Worm (Caenorhabditis elegans) whole organism, L4 larva: ENCODE measurements around the gene srx-46.

ENCODE experiments used
- D1046.2 ChIP-seq: fragments of 200-800 bp; sonication (Bioruptor generic); IDR thresholded peaks from 2 replicates; pipeline ENCODE4 v1.3.6; 2022; ENCODE audit warnings: missing genetic modification characterization, missing compliant biosample characterization
- F26F4.8 ChIP-seq: fragments of 200-800 bp; sonication (Bioruptor generic); conservative IDR thresholded peaks from 2 replicates; pipeline ENCODE4 v1.3.6; 2022; ENCODE audit warnings: missing genetic modification characterization, missing compliant biosample characterization
- F37D6.2 ChIP-seq: sonication (generic microtip); optimal IDR thresholded peaks from 2 replicates; lab custom pipeline; 2016; ENCODE audit warnings: mild to moderate bottlenecking, missing genetic modification characterization, missing compliant biosample characterization
- F44E2.7 ChIP-seq: fragments of 200-800 bp; sonication (Bioruptor generic); IDR thresholded peaks from 2 replicates; pipeline ENCODE4 v2.1.2; 2022; ENCODE audit warnings: missing genetic modification characterization, missing compliant biosample characterization
- T20F7.1 ChIP-seq: fragments of 200-800 bp; sonication (Bioruptor generic); optimal IDR thresholded peaks from 2 replicates; lab custom pipeline; 2018; ENCODE audit warnings: mild to moderate bottlenecking, missing genetic modification characterization, missing compliant biosample characterization
- T26A8.4 ChIP-seq: fragments of 200-800 bp; sonication (Bioruptor generic); IDR thresholded peaks from 2 replicates; pipeline ENCODE4 v1.3.6; 2022; ENCODE audit warnings: missing genetic modification characterization, missing compliant biosample characterization
- ZK337.2 ChIP-seq: fragments of 200-800 bp; sonication (Bioruptor generic); IDR thresholded peaks from 2 replicates; pipeline ENCODE4 v1.3.6; 2022; ENCODE audit warnings: missing genetic modification reagents, missing genetic modification characterization, missing compliant biosample characterization
- aha-1 ChIP-seq: fragments of 150-350 bp; peaks from one replicate; lab custom pipeline; 2014; ENCODE audit warnings: missing biosample characterization, missing genetic modification characterization
- ama-1 ChIP-seq: fragments of 150-350 bp; optimal IDR thresholded peaks from 2 replicates; lab custom pipeline; 2014; ENCODE audit warnings: inconsistent platforms, mixed read lengths
- arid-1 ChIP-seq: fragments of 200-800 bp; sonication (Bioruptor generic); conservative IDR thresholded peaks from 2 replicates; pipeline ENCODE4 v1.3.6; 2022; ENCODE audit warnings: missing genetic modification reagents, missing genetic modification characterization, missing compliant biosample characterization
- attf-4 ChIP-seq: sonication (generic microtip); optimal IDR thresholded peaks from 3 replicates; lab custom pipeline; 2017; ENCODE audit warnings: missing biosample characterization, missing genetic modification characterization
- ceh-20 ChIP-seq: fragments of 200-800 bp; sonication (Bioruptor generic); IDR thresholded peaks from 2 replicates; pipeline ENCODE4 v1.3.6; 2022; ENCODE audit warnings: missing genetic modification reagents, missing genetic modification characterization, missing compliant biosample characterization
- ces-1 ChIP-seq: fragments of 150-350 bp; sonication (generic microtip); optimal IDR thresholded peaks from 4 replicates; lab custom pipeline; 2014; ENCODE audit warnings: missing biosample characterization, missing genetic modification reagents, missing genetic modification characterization
- cey-2 ChIP-seq: sonication (generic microtip); optimal IDR thresholded peaks from 3 replicates; lab custom pipeline; 2017; ENCODE audit warnings: missing genetic modification characterization, mild to moderate bottlenecking, missing compliant biosample characterization, antibody characterized with exemption, borderline replicate concordance; ENCODE audit not compliant: insufficient read depth
- daf-12 ChIP-seq: fragments of 150-350 bp; optimal IDR thresholded peaks from 2 replicates; lab custom pipeline; 2014; ENCODE audit warnings: missing biosample characterization, missing genetic modification reagents, missing genetic modification characterization
- daf-16 ChIP-seq, 3 experiments: sonication (generic microtip); optimal IDR thresholded peaks; 2 replicates each; lab custom pipeline; 2016 to 2017; ENCODE audit warnings: missing genetic modification characterization in 3 of 3, missing genetic modification reagents in 3 of 3, mild to moderate bottlenecking in 2 of 3, missing compliant biosample characterization in 2 of 3, missing biosample characterization in 1 of 3, moderate library complexity in 1 of 3
- dmd-6 ChIP-seq: fragments of 200-800 bp; sonication (Bioruptor generic); IDR thresholded peaks from 2 replicates; pipeline ENCODE4 v1.3.6; 2022; ENCODE audit warnings: missing genetic modification reagents, missing genetic modification characterization, missing compliant biosample characterization
- dmd-8 ChIP-seq: fragments of 200-800 bp; sonication (Bioruptor generic); IDR thresholded peaks from 2 replicates; pipeline ENCODE4 v1.3.6; 2022; ENCODE audit warnings: missing genetic modification characterization, missing compliant biosample characterization
- dmd-9 ChIP-seq: fragments of 200-800 bp; sonication (Bioruptor generic); IDR thresholded peaks from 2 replicates; pipeline ENCODE4 v1.3.6; 2022; ENCODE audit warnings: missing genetic modification reagents, missing genetic modification characterization, missing compliant biosample characterization
- duxl-1 ChIP-seq: sonication (generic microtip); optimal IDR thresholded peaks from 2 replicates; lab custom pipeline; 2016; ENCODE audit warnings: mild to moderate bottlenecking, missing genetic modification characterization, moderate library complexity, missing compliant biosample characterization; ENCODE audit not compliant: poor library complexity
- dve-1 ChIP-seq: sonication (generic microtip); optimal IDR thresholded peaks from 2 replicates; lab custom pipeline; 2017; ENCODE audit warnings: antibody characterized with exemption, mild to moderate bottlenecking, missing genetic modification characterization, missing compliant biosample characterization; ENCODE audit not compliant: insufficient read depth
- egl-43 ChIP-seq: fragments of 200-800 bp; sonication (Bioruptor generic); IDR thresholded peaks from 2 replicates; pipeline ENCODE4 v1.3.6; 2022; ENCODE audit warnings: missing genetic modification reagents, missing genetic modification characterization, missing compliant biosample characterization
- gei-8 ChIP-seq: fragments of 200-800 bp; sonication (Bioruptor generic); optimal IDR thresholded peaks from 2 replicates; lab custom pipeline; 2018; ENCODE audit warnings: mild to moderate bottlenecking, missing genetic modification characterization, missing compliant biosample characterization
- hif-1 ChIP-seq, 2 experiments: sonication (generic microtip); optimal IDR thresholded peaks; 2 replicates each; lab custom pipeline; 2016 to 2017; ENCODE audit warnings: missing compliant biosample characterization in 2 of 2, missing genetic modification characterization in 2 of 2, missing genetic modification reagents in 2 of 2, missing genotype in 2 of 2, mild to moderate bottlenecking in 1 of 2
- hlh-11 ChIP-seq: fragments of 200-800 bp; sonication (Bioruptor generic); optimal IDR thresholded peaks from 2 replicates; lab custom pipeline; 2018; ENCODE audit warnings: mild to moderate bottlenecking, missing genetic modification characterization, missing compliant biosample characterization
- hmg-1.1 ChIP-seq: fragments of 200-800 bp; sonication (Bioruptor generic); IDR thresholded peaks from 2 replicates; pipeline ENCODE4 v1.3.6; 2022; ENCODE audit warnings: missing genetic modification reagents, missing genetic modification characterization, missing compliant biosample characterization
- lin-13 ChIP-seq: fragments of 150-350 bp; optimal IDR thresholded peaks from 2 replicates; lab custom pipeline; 2014; ENCODE audit warnings: missing biosample characterization, missing genetic modification reagents, missing genetic modification characterization
- lin-29 ChIP-seq: fragments of 200-800 bp; sonication (Bioruptor generic); IDR thresholded peaks from 2 replicates; pipeline ENCODE4 v1.3.6; 2022; ENCODE audit warnings: missing genetic modification reagents, missing genetic modification characterization, missing compliant biosample characterization
- lin-38 ChIP-seq: fragments of 200-800 bp; sonication (Bioruptor generic); IDR thresholded peaks from 2 replicates; pipeline ENCODE4 v1.3.6; 2022; ENCODE audit warnings: missing genetic modification reagents, missing genetic modification characterization, missing compliant biosample characterization
- lsy-2 ChIP-seq, 2 experiments: fragments of 150-350 bp in 1 of 2; sonication (generic microtip) in 1 of 2; optimal IDR thresholded peaks; 2 replicates each; lab custom pipeline; 2014 to 2017; ENCODE audit warnings: missing biosample characterization in 2 of 2, missing genetic modification characterization in 2 of 2
- madf-9 ChIP-seq: fragments of 200-800 bp; sonication (Bioruptor generic); conservative IDR thresholded peaks from 2 replicates; pipeline ENCODE4 v1.3.6; 2022; ENCODE audit warnings: missing genetic modification reagents, missing genetic modification characterization, missing compliant biosample characterization
- mdl-1 ChIP-seq, 2 experiments: fragments of 150-350 bp in 1 of 2; sonication (generic microtip) in 1 of 2; optimal IDR thresholded peaks; 2 replicates each; lab custom pipeline; 2014 to 2017; ENCODE audit warnings: missing biosample characterization in 2 of 2, missing genetic modification characterization in 2 of 2
- mep-1 ChIP-seq: fragments of 150-350 bp; sonication (generic microtip); optimal IDR thresholded peaks from 3 replicates; lab custom pipeline; 2014; ENCODE audit warnings: missing biosample characterization, missing genetic modification characterization
- mes-2 ChIP-seq: sonication (generic microtip); optimal IDR thresholded peaks from 2 replicates; lab custom pipeline; 2016; ENCODE audit warnings: missing genotype, mild to moderate bottlenecking, missing genetic modification characterization, missing compliant biosample characterization; ENCODE audit not compliant: poor library complexity, severe bottlenecking
- nhr-102 ChIP-seq: sonication (generic microtip); optimal IDR thresholded peaks from 2 replicates; lab custom pipeline; 2016; ENCODE audit warnings: mild to moderate bottlenecking, missing genetic modification characterization, moderate library complexity, missing compliant biosample characterization
- nhr-25 ChIP-seq: sonication (generic microtip); optimal IDR thresholded peaks from 2 replicates; lab custom pipeline; 2017; ENCODE audit warnings: missing genetic modification characterization, mild to moderate bottlenecking, missing compliant biosample characterization, antibody characterized with exemption, moderate library complexity, borderline replicate concordance; ENCODE audit not compliant: insufficient read depth
- nhr-28 ChIP-seq: fragments of 150-350 bp; optimal IDR thresholded peaks from 2 replicates; lab custom pipeline; 2014; ENCODE audit warnings: missing biosample characterization, missing genetic modification characterization
- nhr-42 ChIP-seq: fragments of 200-800 bp; sonication (Bioruptor generic); IDR thresholded peaks from 2 replicates; pipeline ENCODE4 v1.3.6; 2022; ENCODE audit warnings: missing genetic modification characterization, missing compliant biosample characterization
- nhr-48 ChIP-seq: sonication (generic microtip); optimal IDR thresholded peaks from 2 replicates; lab custom pipeline; 2016; ENCODE audit warnings: mild to moderate bottlenecking, missing genetic modification characterization, missing compliant biosample characterization
- php-3 ChIP-seq: fragments of 200-800 bp; sonication (Bioruptor generic); IDR thresholded peaks from 2 replicates; pipeline ENCODE4 v1.3.6; 2022; ENCODE audit warnings: missing genetic modification reagents, missing genetic modification characterization, missing compliant biosample characterization
- saeg-2 ChIP-seq: fragments of 200-800 bp; sonication (Bioruptor generic); IDR thresholded peaks from 2 replicates; pipeline ENCODE4 v1.3.6; 2022; ENCODE audit warnings: missing genetic modification reagents, missing genetic modification characterization, missing compliant biosample characterization
- sdz-12 ChIP-seq: fragments of 200-800 bp; sonication (Bioruptor generic); optimal IDR thresholded peaks from 2 replicates; lab custom pipeline; 2018; ENCODE audit warnings: mild to moderate bottlenecking, missing genetic modification characterization, missing compliant biosample characterization
- snpc-1.2 ChIP-seq: fragments of 200-800 bp; sonication (Bioruptor generic); IDR thresholded peaks from 2 replicates; pipeline ENCODE4 v1.3.6; 2022; ENCODE audit warnings: missing genetic modification reagents, missing genetic modification characterization, missing compliant biosample characterization
- snpc-4 ChIP-seq: fragments of 150-350 bp; optimal IDR thresholded peaks from 2 replicates; lab custom pipeline; 2014; ENCODE audit warnings: missing biosample characterization, missing genetic modification characterization
- unc-62 ChIP-seq, 3 experiments: fragments of 150-350 bp in 1 of 3; sonication (generic microtip); optimal IDR thresholded peaks in 2 of 3; peaks in 1 of 3; 1 replicate in 1 of 3; 2 replicates in 2 of 3; lab custom pipeline; 2014 to 2017; ENCODE audit warnings: missing biosample characterization in 3 of 3, missing genetic modification characterization in 3 of 3, missing genetic modification reagents in 3 of 3, missing genotype in 1 of 3

Gene srx-46

ce11 chrV:9336462-9336861 lies 16.6 kb upstream of the srx-46 start, which contains the start of gene coq-6:
TSS of gene coq-6 (plus strand) at chrV:9336762.
- no peak for TF ChIP-seq dmd-9 (GFP tag; lab: Robert Waterston, UW)
- TF ChIP-seq php-3 (GFP tag; lab: Robert Waterston, UW) = no peak
- peak; percentile 69 for TF ChIP-seq aha-1

DNA sequence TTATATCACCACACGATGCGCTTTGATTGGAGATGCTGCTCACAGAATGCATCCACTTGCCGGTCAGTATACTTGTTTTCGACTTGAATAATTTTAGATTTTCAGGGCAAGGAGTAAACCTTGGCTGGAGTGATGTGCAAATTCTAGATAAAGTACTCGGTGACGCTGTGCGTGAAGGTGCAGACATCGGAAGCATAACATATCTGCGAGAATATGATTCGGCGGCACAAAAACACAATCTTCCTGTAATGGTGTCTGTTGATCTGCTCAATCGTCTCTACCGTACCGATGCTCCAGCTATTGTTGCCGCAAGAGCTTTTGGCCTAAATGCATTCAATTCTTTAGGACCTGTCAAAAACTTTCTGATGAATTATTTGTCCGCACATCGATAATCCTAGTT lies 14.6 kb upstream of the srx-46 start:
- TF ChIP-seq gei-8 (GFP tag; lab: Kevin White, UChicago) = no peak
- TF ChIP-seq mes-2 (tag; lab: Kevin White, UChicago) = peak; percentile 64
- TF ChIP-seq F37D6.2 (tag; lab: Kevin White, UChicago) = no peak
- TF ChIP-seq lsy-2 (tag; optimal IDR thresholded peaks at IDR 0.05; lab: Kevin White, UChicago) = peak in 1 of 2 experiments; percentile 41
- TF ChIP-seq dve-1 (tag; lab: Kevin White, UChicago) = no peak
- no peak for TF ChIP-seq snpc-4 (tag; lab: Kevin White, UChicago)
- TF ChIP-seq ama-1 (lab: Kevin White, UChicago) = peak; percentile 96
- no peak for TF ChIP-seq F44E2.7 (GFP tag; lab: Robert Waterston, UW)
- TF ChIP-seq T20F7.1 = peak; percentile 23
- TF ChIP-seq nhr-102 (tag; lab: Kevin White, UChicago) = peak; percentile 59
- TF ChIP-seq lin-13 = no peak
- TF ChIP-seq ces-1 (GFP tag; lab: Kevin White, UChicago) = no peak
- no peak; the same call in 1 of the 2 replicates for TF ChIP-seq snpc-1.2
- peak; percentile 71 for TF ChIP-seq egl-43 (GFP tag; lab: Robert Waterston, UW)
- TF ChIP-seq saeg-2 (GFP tag; lab: Robert Waterston, UW) = no peak
- TF ChIP-seq dmd-9 (GFP tag; lab: Robert Waterston, UW) = 0 out of 2 replicates have a peak, but pooled peaks have one; percentile 14
- TF ChIP-seq ceh-20 (GFP tag; lab: Robert Waterston, UW) = no peak
- no peak for TF ChIP-seq dmd-6 (GFP tag; lab: Robert Waterston, UW)
- no peak for TF ChIP-seq daf-12
- TF ChIP-seq hif-1 (tag; optimal IDR thresholded peaks at IDR 0.05; lab: Kevin White, UChicago) = peak in 1 of 2 experiments; percentile 32
- no peak for TF ChIP-seq ZK337.2 (GFP tag; lab: Robert Waterston, UW)
- TF ChIP-seq lin-38 = peak; percentile 41; the same call in 1 of the 2 replicates
- TF ChIP-seq mdl-1 (tag; optimal IDR thresholded peaks at IDR 0.05; lab: Kevin White, UChicago) = no peak
- TF ChIP-seq arid-1 = no peak
- TF ChIP-seq nhr-25 = peak; percentile 24
- TF ChIP-seq unc-62 (GFP tag; optimal IDR thresholded peaks at IDR 0.05 in 1 of 2; lab: Kevin White, UChicago) = no peak
- TF ChIP-seq unc-62 (tag; optimal IDR thresholded peaks at IDR 0.05; lab: Kevin White, UChicago) = no peak
- TF ChIP-seq aha-1 = peak; percentile 96
- no peak for TF ChIP-seq nhr-48 (tag; lab: Kevin White, UChicago)
- TF ChIP-seq hlh-11 = peak; percentile 6
- TF ChIP-seq madf-9 = no peak
- 0 out of 2 replicates have a peak, but pooled peaks have one; percentile 22 for TF ChIP-seq lin-29
- TF ChIP-seq F26F4.8 (GFP tag; lab: Robert Waterston, UW) = 0 out of 2 replicates have a peak, but pooled peaks have one; percentile 31
- TF ChIP-seq sdz-12 (GFP tag; lab: Kevin White, UChicago) = peak; percentile 31
- TF ChIP-seq duxl-1 (tag; lab: Kevin White, UChicago) = peak; percentile 71
- TF ChIP-seq D1046.2 = peak; percentile 48; the same call in 1 of the 2 replicates
- TF ChIP-seq hmg-1.1 = no peak
- TF ChIP-seq T26A8.4 (GFP tag; lab: Robert Waterston, UW) = peak; percentile 86
- no peak for TF ChIP-seq daf-16 (GFP tag; optimal IDR thresholded peaks at IDR 0.05; lab: Kevin White, UChicago)
- TF ChIP-seq daf-16 (tag; optimal IDR thresholded peaks at IDR 0.05; lab: Kevin White, UChicago) = peak; percentile 29
- TF ChIP-seq nhr-28 = no peak
- peak; percentile 52 for TF ChIP-seq mep-1 (tag; lab: Kevin White, UChicago)
- no peak for TF ChIP-seq cey-2 (tag; lab: Kevin White, UChicago)
- 0 out of 2 replicates have a peak, but pooled peaks have one; percentile 36 for TF ChIP-seq dmd-8 (GFP tag; lab: Robert Waterston, UW)
- peak; percentile 73; the same call in 1 of the 2 replicates for TF ChIP-seq nhr-42 (GFP tag; lab: Robert Waterston, UW)
- no peak for TF ChIP-seq attf-4
